Worm (Caenorhabditis elegans) whole organism, L4 larva: ENCODE measurements around the gene Y38E10A.2.

Source experiments
- F37D6.2 ChIP-seq: sonication (generic microtip); optimal IDR thresholded peaks from 2 replicates; lab custom pipeline; 2016; ENCODE audit warnings: mild to moderate bottlenecking, missing genetic modification characterization, missing compliant biosample characterization
- F49E8.2 ChIP-seq: sonication (generic microtip); optimal IDR thresholded peaks from 2 replicates; lab custom pipeline; 2016; ENCODE audit warnings: missing compliant biosample characterization, mild to moderate bottlenecking, missing genetic modification characterization, borderline replicate concordance
- R02D3.7 ChIP-seq: fragments of 150-350 bp; sonication (generic microtip); optimal IDR thresholded peaks from 3 replicates; lab custom pipeline; 2014; ENCODE audit warnings: missing biosample characterization, missing genetic modification characterization
- Y5F2A.4 ChIP-seq: fragments of 200-800 bp; sonication (Bioruptor generic); optimal IDR thresholded peaks from 2 replicates; lab custom pipeline; 2018; ENCODE audit warnings: mild to moderate bottlenecking, missing genetic modification characterization, missing compliant biosample characterization
- Y75B8A.6 ChIP-seq: fragments of 200-800 bp; sonication (Bioruptor generic); IDR thresholded peaks from 2 replicates; pipeline ENCODE4 v1.3.6; 2022; ENCODE audit warnings: missing genetic modification reagents, missing genetic modification characterization, missing compliant biosample characterization
- ZK546.5 ChIP-seq, 2 experiments: sonication (generic microtip); optimal IDR thresholded peaks; 2 replicates each; lab custom pipeline; 2017; ENCODE audit warnings: missing biosample characterization in 2 of 2, missing genetic modification characterization in 2 of 2
- ceh-82 ChIP-seq: sonication (generic microtip); optimal IDR thresholded peaks from 2 replicates; lab custom pipeline; 2017; ENCODE audit warnings: missing biosample characterization, missing genetic modification characterization
- dmd-9 ChIP-seq: fragments of 200-800 bp; sonication (Bioruptor generic); IDR thresholded peaks from 2 replicates; pipeline ENCODE4 v1.3.6; 2022; ENCODE audit warnings: missing genetic modification reagents, missing genetic modification characterization, missing compliant biosample characterization
- dpl-1 ChIP-seq: fragments of 150-350 bp; optimal IDR thresholded peaks from 2 replicates; lab custom pipeline; 2014; ENCODE audit warnings: missing biosample characterization, missing genetic modification reagents, missing genetic modification characterization
- duxl-1 ChIP-seq: sonication (generic microtip); optimal IDR thresholded peaks from 2 replicates; lab custom pipeline; 2016; ENCODE audit warnings: mild to moderate bottlenecking, missing genetic modification characterization, moderate library complexity, missing compliant biosample characterization; ENCODE audit not compliant: poor library complexity
- egl-43 ChIP-seq: fragments of 200-800 bp; sonication (Bioruptor generic); IDR thresholded peaks from 2 replicates; pipeline ENCODE4 v1.3.6; 2022; ENCODE audit warnings: missing genetic modification reagents, missing genetic modification characterization, missing compliant biosample characterization
- hmg-1.1 ChIP-seq: fragments of 200-800 bp; sonication (Bioruptor generic); IDR thresholded peaks from 2 replicates; pipeline ENCODE4 v1.3.6; 2022; ENCODE audit warnings: missing genetic modification reagents, missing genetic modification characterization, missing compliant biosample characterization
- lin-1 ChIP-seq: fragments of 200-800 bp; sonication (Bioruptor generic); IDR thresholded peaks from 2 replicates; pipeline ENCODE4 v1.3.6; 2022; ENCODE audit warnings: missing genetic modification reagents, missing genetic modification characterization, missing compliant biosample characterization
- madf-5 ChIP-seq, 2 experiments: fragments of 200-800 bp; sonication (Bioruptor generic); IDR thresholded peaks; 2 replicates each; pipeline ENCODE4 v1.3.6; 2022; ENCODE audit warnings: missing compliant biosample characterization in 2 of 2, missing genetic modification characterization in 2 of 2
- mdt-29 ChIP-seq: fragments of 200-800 bp; sonication (Bioruptor generic); IDR thresholded peaks from 2 replicates; pipeline ENCODE4 v1.3.6; 2022; ENCODE audit warnings: missing genetic modification reagents, missing genetic modification characterization, missing compliant biosample characterization
- mxl-2 ChIP-seq: fragments of 200-800 bp; sonication (Bioruptor generic); conservative IDR thresholded peaks from 2 replicates; pipeline ENCODE4 v1.3.6; 2022; ENCODE audit warnings: missing genetic modification reagents, missing genetic modification characterization, missing compliant biosample characterization
- mxl-3 ChIP-seq: fragments of 200-800 bp; sonication (Bioruptor generic); optimal IDR thresholded peaks from 2 replicates; lab custom pipeline; 2018; ENCODE audit warnings: mild to moderate bottlenecking, missing genetic modification characterization, missing compliant biosample characterization
- nhr-10 ChIP-seq: fragments of 150-350 bp; optimal IDR thresholded peaks from 2 replicates; lab custom pipeline; 2014; ENCODE audit warnings: missing biosample characterization, missing genetic modification characterization
- nhr-25 ChIP-seq: sonication (generic microtip); optimal IDR thresholded peaks from 2 replicates; lab custom pipeline; 2017; ENCODE audit warnings: missing genetic modification characterization, mild to moderate bottlenecking, missing compliant biosample characterization, antibody characterized with exemption, moderate library complexity, borderline replicate concordance; ENCODE audit not compliant: insufficient read depth
- nhr-42 ChIP-seq: fragments of 200-800 bp; sonication (Bioruptor generic); IDR thresholded peaks from 2 replicates; pipeline ENCODE4 v1.3.6; 2022; ENCODE audit warnings: missing genetic modification characterization, missing compliant biosample characterization
- nhr-6 ChIP-seq: fragments of 150-350 bp; optimal IDR thresholded peaks from 2 replicates; lab custom pipeline; 2014; ENCODE audit warnings: missing biosample characterization, missing genetic modification characterization
- pha-4 ChIP-seq, 2 experiments: fragments of 150-350 bp in 1 of 2; fragments of 200-800 bp in 1 of 2; sonication (Bioruptor generic) in 1 of 2; IDR thresholded peaks in 1 of 2; optimal IDR thresholded peaks in 1 of 2; 2 replicates each; pipeline versions ENCODE4 v1.3.6 to Lab custom; 2014 to 2022; ENCODE audit warnings: missing genetic modification characterization in 2 of 2, missing genetic modification reagents in 2 of 2, missing biosample characterization in 1 of 2, missing compliant biosample characterization in 1 of 2
- spr-1 ChIP-seq: sonication (generic microtip); optimal IDR thresholded peaks from 2 replicates; lab custom pipeline; 2016; ENCODE audit warnings: mild to moderate bottlenecking, missing genetic modification characterization, missing compliant biosample characterization
- tag-97 ChIP-seq: fragments of 200-800 bp; sonication (Bioruptor generic); IDR thresholded peaks from 2 replicates; pipeline ENCODE4 v1.3.6; 2022; ENCODE audit warnings: missing genetic modification characterization, missing compliant biosample characterization
- tra-1 ChIP-seq: fragments of 200-800 bp; sonication (Bioruptor generic); IDR thresholded peaks from 2 replicates; pipeline ENCODE4 v1.3.6; 2022; ENCODE audit warnings: missing genetic modification reagents, missing genetic modification characterization, missing compliant biosample characterization
- vab-7 ChIP-seq: fragments of 200-800 bp; sonication (Bioruptor generic); IDR thresholded peaks from 2 replicates; pipeline ENCODE4 v1.3.6; 2022; ENCODE audit warnings: missing genetic modification reagents, missing genetic modification characterization, missing compliant biosample characterization
- zfp-2 ChIP-seq: sonication (generic microtip); optimal IDR thresholded peaks from 2 replicates; lab custom pipeline; 2016; ENCODE audit warnings: mild to moderate bottlenecking, missing genetic modification characterization, missing compliant biosample characterization
- zip-11 ChIP-seq: fragments of 200-800 bp; sonication (Bioruptor generic); IDR thresholded peaks from 2 replicates; pipeline ENCODE4 v1.3.6; 2022; ENCODE audit warnings: missing genetic modification characterization, missing compliant biosample characterization

Gene Y38E10A.2

ce11 chrII:12530958-12531357, 42.5 kb downstream of the Y38E10A.2 start, which contains the start of gene srx-120:
Gene srx-120 (plus strand): TSS chrII:12531258.
- no peak for TF ChIP-seq zip-11
- no peak for TF ChIP-seq nhr-10 (tag; lab: Kevin White, UChicago)
- TF ChIP-seq nhr-6: no peak
- no peak for TF ChIP-seq F49E8.2 (tag; lab: Kevin White, UChicago)
- no peak for TF ChIP-seq Y75B8A.6 (GFP tag; lab: Robert Waterston, UW)
- no peak for TF ChIP-seq vab-7 (GFP tag; lab: Robert Waterston, UW)
- no peak for TF ChIP-seq tra-1 (GFP tag; lab: Robert Waterston, UW)
- no peak for TF ChIP-seq mxl-3 (GFP tag; lab: Kevin White, UChicago)
- no peak for TF ChIP-seq F37D6.2

ce11 chrII:12527947-12528346, 45.5 kb downstream of the Y38E10A.2 start, which contains the start of gene srx-119:
Gene srx-119 (plus strand): TSS chrII:12528247.
- TF ChIP-seq vab-7 (GFP tag; lab: Robert Waterston, UW) (no peak), spr-1 (tag; lab: Kevin White, UChicago) (no peak), duxl-1 (no peak), pha-4 (GFP tag; IDR thresholded peaks at IDR 0.05; lab: Robert Waterston, UW) (no peak), pha-4 (tag; optimal IDR thresholded peaks at IDR 0.05; lab: Kevin White, UChicago) (no peak), hmg-1.1 (GFP tag; lab: Robert Waterston, UW) (no peak), mdt-29 (no peak), tag-97 (GFP tag; lab: Robert Waterston, UW) (no peak), ceh-82 (tag; lab: Kevin White, UChicago) (no peak), dmd-9 (no peak), Y5F2A.4 (GFP tag; lab: Kevin White, UChicago) (no peak), mxl-2 (GFP tag; lab: Robert Waterston, UW) (no peak), nhr-42 (GFP tag; lab: Robert Waterston, UW) (no peak), madf-5 (GFP tag; IDR thresholded peaks at IDR 0.05; lab: Robert Waterston, UW) (no peak), egl-43 (GFP tag; lab: Robert Waterston, UW) (no peak), ZK546.5 (tag; optimal IDR thresholded peaks at IDR 0.05; lab: Kevin White, UChicago) (no peak)

ce11 chrII:12525526-12525925, 47.9 kb downstream of the Y38E10A.2 start, which contains the start of gene srx-118:
Gene srx-118 (plus strand): TSS chrII:12525826.
- no peak for TF ChIP-seq dpl-1 (GFP tag; lab: Kevin White, UChicago)
- no peak for TF ChIP-seq zfp-2
- no peak for TF ChIP-seq lin-1 (GFP tag; lab: Robert Waterston, UW)
- TF ChIP-seq R02D3.7 (tag; lab: Kevin White, UChicago): no peak
- TF ChIP-seq nhr-25: no peak
- TF ChIP-seq nhr-42 (GFP tag; lab: Robert Waterston, UW): no peak
- TF ChIP-seq ZK546.5 (tag; optimal IDR thresholded peaks at IDR 0.05; lab: Kevin White, UChicago): no peak
